Fruit fly (Drosophila melanogaster) whole organism, embryonic: ENCODE measurements around the gene wcy.

Experiments used
- ATbp ChIP-seq: fragments of 200-800 bp; sonication (Bioruptor generic); optimal IDR thresholded peaks from 2 replicates; lab custom pipeline; 2017; ENCODE audit warnings: missing biosample characterization, mild to moderate bottlenecking, missing genetic modification characterization, missing genetic modification reagents
- CG10274 ChIP-seq: fragments of 200-800 bp; sonication (Bioruptor generic); optimal IDR thresholded peaks from 3 replicates; lab custom pipeline; 2017; ENCODE audit warnings: missing biosample characterization, mild to moderate bottlenecking, missing genetic modification characterization
- CG10543 ChIP-seq: fragments of 200-800 bp; sonication (Bioruptor generic); optimal IDR thresholded peaks from 3 replicates; lab custom pipeline; 2017; ENCODE audit warnings: missing biosample characterization, mild to moderate bottlenecking, missing genetic modification characterization, moderate library complexity
- CG11085 ChIP-seq: fragments of 200-800 bp; sonication (Bioruptor generic); IDR thresholded peaks from 2 replicates; pipeline ENCODE4 v1.3.6; 2022; ENCODE audit warnings: missing biosample characterization, missing genetic modification characterization
- CG11696 ChIP-seq: fragments of 200-800 bp; sonication (Bioruptor generic); IDR thresholded peaks from 2 replicates; pipeline ENCODE4 v1.3.6; 2022; ENCODE audit warnings: missing biosample characterization, missing genetic modification characterization
- CG12391 ChIP-seq: fragments of 200-800 bp; sonication (Bioruptor generic); optimal IDR thresholded peaks from 3 replicates; lab custom pipeline; 2018; ENCODE audit warnings: missing biosample characterization, mild to moderate bottlenecking, missing genetic modification characterization, moderate library complexity
- CG13296 ChIP-seq: fragments of 200-800 bp; sonication (Bioruptor generic); optimal IDR thresholded peaks from 3 replicates; lab custom pipeline; 2018; ENCODE audit warnings: missing biosample characterization, mild to moderate bottlenecking, missing genetic modification characterization
- CG1529 ChIP-seq: fragments of 200-800 bp; sonication (Bioruptor generic); optimal IDR thresholded peaks from 3 replicates; lab custom pipeline; 2018; ENCODE audit warnings: missing biosample characterization, missing genetic modification characterization
- CG15479 ChIP-seq: fragments of 200-800 bp; sonication (Bioruptor generic); optimal IDR thresholded peaks from 3 replicates; lab custom pipeline; 2019; ENCODE audit warnings: missing biosample characterization, mild to moderate bottlenecking, missing genetic modification characterization, moderate library complexity
- CG17829 ChIP-seq: fragments of 200-800 bp; optimal IDR thresholded peaks from 2 replicates; lab custom pipeline; 2019; ENCODE audit warnings: missing biosample characterization, mild to moderate bottlenecking, missing genetic modification characterization, moderate library complexity
- CG18262 ChIP-seq: fragments of 200-800 bp; optimal IDR thresholded peaks from 3 replicates; lab custom pipeline; 2019; ENCODE audit warnings: missing biosample characterization, mild to moderate bottlenecking, missing genetic modification characterization, moderate library complexity
- CG3065 ChIP-seq: fragments of 200-800 bp; sonication (Bioruptor generic); optimal IDR thresholded peaks from 2 replicates; lab custom pipeline; 2016; ENCODE audit warnings: missing biosample characterization, missing genetic modification characterization
- CG3995 ChIP-seq: fragments of 200-800 bp; sonication (Bioruptor generic); optimal IDR thresholded peaks from 3 replicates; lab custom pipeline; 2016; ENCODE audit warnings: missing biosample characterization, missing genetic modification characterization
- CG4282 ChIP-seq: fragments of 200-800 bp; sonication (Bioruptor generic); optimal IDR thresholded peaks from 2 replicates; lab custom pipeline; 2016; ENCODE audit warnings: missing biosample characterization, missing genetic modification characterization
- CG4707 ChIP-seq: fragments of 200-800 bp; sonication (Bioruptor generic); optimal IDR thresholded peaks from 2 replicates; lab custom pipeline; 2018; ENCODE audit warnings: missing biosample characterization, mild to moderate bottlenecking, missing genetic modification characterization, moderate library complexity
- CG7271 ChIP-seq: fragments of 200-800 bp; sonication (Bioruptor generic); optimal IDR thresholded peaks from 2 replicates; lab custom pipeline; 2018; ENCODE audit warnings: missing biosample characterization, mild to moderate bottlenecking, missing genetic modification characterization, moderate library complexity
- Chrac-16 ChIP-seq: fragments of 200-800 bp; sonication (Bioruptor generic); optimal IDR thresholded peaks from 3 replicates; lab custom pipeline; 2016; ENCODE audit warnings: missing biosample characterization, missing genetic modification characterization
- CoRest ChIP-seq: fragments of 200-800 bp; sonication (Bioruptor generic); optimal IDR thresholded peaks from 3 replicates; lab custom pipeline; 2018; ENCODE audit warnings: missing biosample characterization, mild to moderate bottlenecking, missing genetic modification characterization, moderate library complexity
- Doc2 ChIP-seq: fragments of 200-800 bp; sonication (Bioruptor generic); IDR thresholded peaks from 2 replicates; pipeline ENCODE4 v1.3.6; 2022; ENCODE audit warnings: missing biosample characterization, missing genetic modification characterization
- E2f2 ChIP-seq: fragments of 200-800 bp; sonication (Bioruptor generic); IDR thresholded peaks from 2 replicates; pipeline ENCODE4 v1.3.6; 2022; ENCODE audit warnings: missing biosample characterization, missing genetic modification characterization
- Ets65A ChIP-seq: fragments of 200-800 bp; sonication (Bioruptor generic); peaks from one replicate; lab custom pipeline; 2016; ENCODE audit warnings: missing biosample characterization, missing genetic modification characterization
- Gug ChIP-seq: fragments of 200-800 bp; sonication (Bioruptor generic); IDR thresholded peaks from 4 replicates; pipeline ENCODE4 v1.3.6; 2022; ENCODE audit warnings: missing biosample characterization, missing genetic modification characterization
- HHEX ChIP-seq: fragments of 200-800 bp; sonication (Bioruptor generic); optimal IDR thresholded peaks from 3 replicates; lab custom pipeline; 2017; ENCODE audit warnings: missing biosample characterization, mild to moderate bottlenecking, missing genetic modification characterization, missing genetic modification reagents
- Hey ChIP-seq: fragments of 200-800 bp; sonication (Bioruptor generic); optimal IDR thresholded peaks from 3 replicates; lab custom pipeline; 2018; ENCODE audit warnings: missing biosample characterization, mild to moderate bottlenecking, missing genetic modification characterization
- Hsf ChIP-seq: fragments of 200-800 bp; sonication (Bioruptor generic); optimal IDR thresholded peaks from 3 replicates; lab custom pipeline; 2016; ENCODE audit warnings: missing biosample characterization, missing genetic modification characterization
- Lpt ChIP-seq: fragments of >200 bp; optimal IDR thresholded peaks from 2 replicates; lab custom pipeline; 2018; ENCODE audit warnings: missing biosample characterization, missing genetic modification characterization
- MBD-R2 ChIP-seq: fragments of 200-800 bp; sonication (Bioruptor generic); IDR thresholded peaks from 2 replicates; pipeline ENCODE4 v1.3.6; 2022; ENCODE audit warnings: missing biosample characterization, missing genetic modification characterization
- Neu2 ChIP-seq: fragments of 200-800 bp; sonication (Bioruptor generic); optimal IDR thresholded peaks from 3 replicates; lab custom pipeline; 2016; ENCODE audit warnings: missing biosample characterization, missing genetic modification characterization, borderline replicate concordance
- Opbp ChIP-seq: fragments of 200-800 bp; sonication (Bioruptor generic); IDR thresholded peaks from 3 replicates; pipeline ENCODE4 v1.3.6; 2022; ENCODE audit warnings: missing biosample characterization, missing genetic modification characterization; ENCODE audit not compliant: partially characterized antibody
- Poxn ChIP-seq: fragments of 200-800 bp; sonication (Bioruptor generic); IDR thresholded peaks from 2 replicates; pipeline ENCODE4 v1.3.6; 2022; ENCODE audit warnings: missing biosample characterization, missing genetic modification characterization
- Side ChIP-seq: fragments of 200-800 bp; sonication (Bioruptor generic); optimal IDR thresholded peaks from 2 replicates; lab custom pipeline; 2016; ENCODE audit warnings: missing biosample characterization, missing genetic modification characterization
- Six4 ChIP-seq: fragments of 200-800 bp; sonication (Bioruptor generic); optimal IDR thresholded peaks from 2 replicates; lab custom pipeline; 2016; ENCODE audit warnings: missing biosample characterization, missing genetic modification characterization
- TFAM ChIP-seq: fragments of 200-800 bp; sonication (Bioruptor generic); optimal IDR thresholded peaks from 2 replicates; lab custom pipeline; 2017; ENCODE audit warnings: missing biosample characterization, missing genetic modification characterization, inconsistent platforms
- az2 ChIP-seq: fragments of 200-800 bp; sonication (Bioruptor generic); optimal IDR thresholded peaks from 3 replicates; lab custom pipeline; 2016; ENCODE audit warnings: missing biosample characterization, missing genetic modification characterization
- bsh ChIP-seq, 2 experiments: fragments of 200-800 bp; sonication (Bioruptor generic); optimal IDR thresholded peaks; 2 replicates each; lab custom pipeline; 2017 to 2018; ENCODE audit warnings: mild to moderate bottlenecking in 2 of 2, missing biosample characterization in 2 of 2, missing genetic modification characterization in 2 of 2, moderate library complexity in 1 of 2
- crc ChIP-seq: fragments of 200-800 bp; sonication (Bioruptor generic); optimal IDR thresholded peaks from 2 replicates; lab custom pipeline; 2016; ENCODE audit warnings: missing biosample characterization, missing genetic modification characterization
- dimm ChIP-seq: fragments of 200-800 bp; sonication (Bioruptor generic); IDR thresholded peaks from 2 replicates; pipeline ENCODE4 v1.3.6; 2022; ENCODE audit warnings: missing biosample characterization, missing genetic modification characterization
- gcm ChIP-seq: fragments of 200-800 bp; sonication (Bioruptor generic); optimal IDR thresholded peaks from 2 replicates; lab custom pipeline; 2019; ENCODE audit warnings: missing biosample characterization, mild to moderate bottlenecking, missing genetic modification characterization, moderate library complexity
- gcm2 ChIP-seq: fragments of 200-800 bp; sonication (Bioruptor generic); optimal IDR thresholded peaks from 2 replicates; lab custom pipeline; 2016; ENCODE audit warnings: missing biosample characterization, missing genetic modification characterization
- gsb-n ChIP-seq: fragments of 200-800 bp; sonication (Bioruptor generic); optimal IDR thresholded peaks from 3 replicates; lab custom pipeline; 2018; ENCODE audit warnings: missing biosample characterization, mild to moderate bottlenecking, missing genetic modification characterization
- lola ChIP-seq, 3 experiments: fragments of >200 bp in 2 of 3; fragments of 200-800 bp in 1 of 3; sonication (Bioruptor generic) in 1 of 3; optimal IDR thresholded peaks; 2 replicates each; lab custom pipeline; 2017 to 2019; ENCODE audit warnings: missing biosample characterization in 3 of 3, missing genetic modification characterization in 3 of 3, mild to moderate bottlenecking in 1 of 3, moderate library complexity in 1 of 3
- nerfin-1 ChIP-seq: fragments of 200-800 bp; sonication (Bioruptor generic); optimal IDR thresholded peaks from 3 replicates; lab custom pipeline; 2019; ENCODE audit warnings: missing biosample characterization, mild to moderate bottlenecking, missing genetic modification characterization, moderate library complexity
- nmo ChIP-seq: fragments of 200-800 bp; sonication (Bioruptor generic); optimal IDR thresholded peaks from 2 replicates; lab custom pipeline; 2018; ENCODE audit warnings: missing biosample characterization, mild to moderate bottlenecking, missing genetic modification characterization, moderate library complexity
- nom ChIP-seq: fragments of 200-800 bp; sonication (Bioruptor generic); optimal IDR thresholded peaks from 2 replicates; lab custom pipeline; 2017; ENCODE audit warnings: missing biosample characterization, missing genetic modification characterization, mild to moderate bottlenecking, moderate library complexity, missing genetic modification reagents
- ro ChIP-seq: fragments of 200-800 bp; sonication (Bioruptor generic); IDR thresholded peaks from 2 replicates; pipeline ENCODE4 v1.3.6; 2022; ENCODE audit warnings: missing biosample characterization, missing genetic modification characterization
- sqz ChIP-seq: fragments of 200-800 bp; sonication (Bioruptor generic); optimal IDR thresholded peaks from 3 replicates; lab custom pipeline; 2018; ENCODE audit warnings: missing biosample characterization, mild to moderate bottlenecking, missing genetic modification characterization
- vnd ChIP-seq: fragments of 200-800 bp; sonication (Bioruptor generic); IDR thresholded peaks from 3 replicates; pipeline ENCODE4 v1.3.6; 2022; ENCODE audit warnings: missing biosample characterization, missing genetic modification characterization; ENCODE audit not compliant: partially characterized antibody
- vvl ChIP-seq: fragments of 200-800 bp; sonication (Bioruptor generic); IDR thresholded peaks from 2 replicates; pipeline ENCODE4 v1.3.6; 2022; ENCODE audit warnings: missing biosample characterization, missing genetic modification characterization
- yki ChIP-seq: fragments of >200 bp; optimal IDR thresholded peaks from 3 replicates; lab custom pipeline; 2018

The wcy gene

dm6 chrX:17091062-17091904 lies 13.6 kb upstream of the wcy start, which contains the start of the genes CG16700 and CG4991 (continued):
- TF ChIP-seq Hsf (GFP tag; lab: Kevin White, UChicago): peak; percentile 61
- TF ChIP-seq CoRest (tag; lab: Kevin White, UChicago): peak; percentile 93
- TF ChIP-seq TFAM: no peak
- TF ChIP-seq Opbp (GFP tag; lab: Robert Waterston, UW): no peak
- peak; percentile 24; the same call in 1 of the 2 replicates for TF ChIP-seq MBD-R2 (GFP tag; lab: Robert Waterston, UW)
- TF ChIP-seq yki (lab: Kevin White, UChicago): no peak
- no peak for TF ChIP-seq Poxn (GFP tag; lab: Robert Waterston, UW)
- TF ChIP-seq E2f2 (GFP tag; lab: Robert Waterston, UW): peak; percentile 19; the same call in 1 of the 2 replicates
- TF ChIP-seq gcm (GFP tag; lab: Kevin White, UChicago): peak; percentile 64
- TF ChIP-seq nmo (GFP tag; lab: Kevin White, UChicago): peak; percentile 93
- TF ChIP-seq CG17829 (tag; lab: Kevin White, UChicago): peak; percentile 90
- TF ChIP-seq CG7271 (tag; lab: Kevin White, UChicago): no peak
- TF ChIP-seq Gug: peak; percentile 54; the same call in 2 of the 4 replicates
- peak; percentile 75 for TF ChIP-seq gsb-n (tag; lab: Kevin White, UChicago)
- no peak for TF ChIP-seq CG3065 (GFP tag; lab: Kevin White, UChicago)
- TF ChIP-seq Neu2 (GFP tag; lab: Kevin White, UChicago): no peak
- TF ChIP-seq nerfin-1 (tag; lab: Kevin White, UChicago): peak; percentile 76
- peak; percentile 37 for TF ChIP-seq CG3995
- no peak for TF ChIP-seq CG4282 (GFP tag; lab: Kevin White, UChicago)
- TF ChIP-seq CG11696 (GFP tag; lab: Robert Waterston, UW): 0 out of 2 replicates have a peak, but pooled peaks have one; percentile 31
- TF ChIP-seq CG12391 (tag; lab: Kevin White, UChicago): peak; percentile 87
- TF ChIP-seq dimm (GFP tag; lab: Robert Waterston, UW): no peak
- TF ChIP-seq Six4 (GFP tag; lab: Kevin White, UChicago): peak; percentile 43
- peak; percentile 70 for TF ChIP-seq vvl (GFP tag; lab: Robert Waterston, UW)
- peak; percentile 34 for TF ChIP-seq CG15479 (GFP tag; lab: Kevin White, UChicago)
- peak; percentile 66 for TF ChIP-seq CG1529
- no peak for TF ChIP-seq Hey (tag; lab: Kevin White, UChicago)
- peak; percentile 78 for TF ChIP-seq CG10543 (GFP tag; lab: Kevin White, UChicago)
- TF ChIP-seq ro (GFP tag; lab: Robert Waterston, UW): peak; percentile 39; the same call in 1 of the 2 replicates
- peak; percentile 62; the same call in 1 of the 2 replicates for TF ChIP-seq CG11085
- no peak for TF ChIP-seq Lpt (GFP tag; lab: Kevin White, UChicago)
- TF ChIP-seq Ets65A (GFP tag; lab: Kevin White, UChicago): no peak
- TF ChIP-seq CG18262 (tag; lab: Kevin White, UChicago): peak; percentile 95
- no peak for TF ChIP-seq Side
- no peak for TF ChIP-seq CG4707 (GFP tag; lab: Kevin White, UChicago)
- TF ChIP-seq vnd: no peak
- peak; percentile 82 for TF ChIP-seq CG13296
- peak; percentile 68 for TF ChIP-seq HHEX (GFP tag; lab: Kevin White, UChicago)
- no peak for TF ChIP-seq crc (GFP tag; lab: Kevin White, UChicago)
- TF ChIP-seq CG10274 (GFP tag; lab: Kevin White, UChicago): peak; percentile 41
- peak in 1 of 2 experiments; percentile 71 for TF ChIP-seq bsh (GFP tag; optimal IDR thresholded peaks at IDR 0.05; lab: Kevin White, UChicago)
- TF ChIP-seq ATbp (GFP tag; lab: Kevin White, UChicago): peak; percentile 39
- TF ChIP-seq gcm2 (GFP tag; lab: Kevin White, UChicago): no peak
- no peak for TF ChIP-seq Doc2 (GFP tag; lab: Robert Waterston, UW)
- peak in 1 of 3 experiments; percentile 92 for TF ChIP-seq lola (GFP tag; optimal IDR thresholded peaks at IDR 0.05; lab: Kevin White, UChicago)
- TF ChIP-seq sqz (GFP tag; lab: Kevin White, UChicago): peak; percentile 64
- TF ChIP-seq Chrac-16 (GFP tag; lab: Kevin White, UChicago): peak; percentile 58
- peak; percentile 76 for TF ChIP-seq az2 (GFP tag; lab: Kevin White, UChicago)
- no peak for TF ChIP-seq nom
